Fruit fly (Drosophila melanogaster) whole organism, wandering third instar larva: ENCODE results near the gene CG10479.

Experiments used
- Hnf4 ChIP-seq: fragments of 200-800 bp; sonication (Bioruptor generic); optimal IDR thresholded peaks from 2 replicates; lab custom pipeline; 2016; ENCODE audit warnings: missing biosample characterization, mild to moderate bottlenecking, missing genetic modification characterization
- Jra ChIP-seq: sonication (Bioruptor generic); optimal IDR thresholded peaks from 2 replicates; lab custom pipeline; 2016; ENCODE audit warnings: missing biosample characterization, missing genetic modification characterization
- Rel ChIP-seq, 2 experiments: fragments of 200-800 bp; sonication (Bioruptor generic) in 1 of 2; optimal IDR thresholded peaks; 2 replicates in 1 of 2; 3 replicates in 1 of 2; lab custom pipeline; 2016 to 2019; ENCODE audit warnings: mild to moderate bottlenecking in 2 of 2, missing biosample characterization in 2 of 2, missing genetic modification characterization in 2 of 2, moderate library complexity in 1 of 2
- brk ChIP-seq: fragments of 200-800 bp; sonication (Bioruptor generic); optimal IDR thresholded peaks from 2 replicates; lab custom pipeline; 2016; ENCODE audit warnings: missing biosample characterization, mild to moderate bottlenecking, missing genetic modification characterization
- dl ChIP-seq, 2 experiments: fragments of 175-275, 200-275 bp in 1 of 2; fragments of 200-275 bp in 1 of 2; sonication (Bioruptor generic); optimal IDR thresholded peaks; lab custom pipeline; 2018; ENCODE audit warnings: mild to moderate bottlenecking in 2 of 2, missing biosample characterization in 2 of 2, missing genetic modification characterization in 2 of 2, moderate library complexity in 2 of 2; ENCODE audit not compliant: partially characterized antibody in 2 of 2, insufficient read depth in 1 of 2
- psq ChIP-seq: fragments of 200-800 bp; sonication (Bioruptor generic); optimal IDR thresholded peaks from 3 replicates; lab custom pipeline; 2017; ENCODE audit warnings: missing biosample characterization, mild to moderate bottlenecking, missing genetic modification characterization, moderate library complexity

dm6 chr3L:6022142-6022541, 46.3 kb upstream of the CG10479 start:
- TF ChIP-seq dl (GFP tag; optimal IDR thresholded peaks at IDR 0.05; lab: Kevin White, UChicago; ENCODE audit: insufficient read depth in 1 of 2, partially characterized antibody in 2 of 2), result no peak
- TF ChIP-seq psq (GFP tag; lab: Kevin White, UChicago), result no peak
- TF ChIP-seq Hnf4 (GFP tag; lab: Kevin White, UChicago), result no peak
- no peak for TF ChIP-seq Jra (GFP tag; lab: Kevin White, UChicago)
- no peak for TF ChIP-seq Rel (GFP tag; optimal IDR thresholded peaks at IDR 0.05; lab: Kevin White, UChicago)
- no peak for TF ChIP-seq Rel (tag; optimal IDR thresholded peaks at IDR 0.05; lab: Kevin White, UChicago)
- TF ChIP-seq brk, result no peak
